Worm (Caenorhabditis elegans) whole organism, midembryonic: ENCODE results near the gene F07C6.2.

Experiments used
- T22C8.4 ChIP-seq: fragments of 200-800 bp; sonication (Bioruptor generic); IDR thresholded peaks from 2 replicates; pipeline ENCODE4 v1.3.6; 2022; ENCODE audit warnings: missing genetic modification characterization, missing compliant biosample characterization
- cog-1 ChIP-seq: sonication (generic microtip); optimal IDR thresholded peaks from 2 replicates; lab custom pipeline; 2016; ENCODE audit warnings: missing genetic modification characterization, missing compliant biosample characterization
- klf-2 ChIP-seq: fragments of 200-800 bp; sonication (Bioruptor generic); conservative IDR thresholded peaks from 2 replicates; pipeline ENCODE4 v1.3.6; 2022; ENCODE audit warnings: missing genetic modification reagents, missing genetic modification characterization, missing compliant biosample characterization
- ref-1 ChIP-seq: fragments of 200-800 bp; sonication (Bioruptor generic); conservative IDR thresholded peaks from 2 replicates; pipeline ENCODE4 v1.3.6; 2022; ENCODE audit warnings: missing genetic modification reagents, missing genetic modification characterization, missing compliant biosample characterization
- ztf-23 ChIP-seq: fragments of 200-800 bp; sonication (Bioruptor generic); IDR thresholded peaks from 2 replicates; pipeline ENCODE4 v1.3.6; 2022; ENCODE audit warnings: missing genetic modification reagents, missing genetic modification characterization, missing compliant biosample characterization
- ztf-29 ChIP-seq: fragments of 200-800 bp; sonication (Bioruptor generic); IDR thresholded peaks from 2 replicates; pipeline ENCODE4 v1.3.6; 2022; ENCODE audit warnings: missing genetic modification reagents, missing genetic modification characterization, missing compliant biosample characterization

DNA sequence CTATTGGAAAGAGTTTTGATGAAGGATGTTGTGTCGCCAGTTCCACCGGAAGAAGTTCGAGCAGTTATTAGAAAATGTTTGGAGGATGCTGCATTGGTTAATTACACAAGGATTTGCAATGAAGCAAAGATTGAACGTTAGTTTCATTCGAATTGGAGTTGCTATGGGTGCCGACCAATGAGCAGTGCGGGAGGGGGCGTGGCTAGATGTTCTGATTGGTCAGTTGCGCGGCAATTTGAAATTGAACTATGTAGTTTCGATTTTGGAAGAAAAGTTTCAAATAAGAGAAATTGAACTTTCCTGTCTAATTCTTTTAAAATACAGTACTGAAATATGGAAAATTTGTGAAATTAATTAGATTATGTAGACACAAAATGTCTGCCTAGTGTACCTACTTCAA, 7.8 kb upstream of the F07C6.2 start:
- TF ChIP-seq ref-1 (GFP tag; lab: Robert Waterston, UW) (no peak), ztf-23 (GFP tag; lab: Robert Waterston, UW) (no peak), klf-2 (GFP tag; lab: Robert Waterston, UW) (no peak), T22C8.4 (GFP tag; lab: Robert Waterston, UW) (no peak), cog-1 (no peak), ztf-29 (GFP tag; lab: Robert Waterston, UW) (no peak)
